Worm (Caenorhabditis elegans) whole organism, late embryonic: ENCODE results near the gene str-160.

ENCODE experiments used
- T23F11.4 ChIP-seq: fragments of 200-800 bp; sonication (Bioruptor generic); optimal IDR thresholded peaks from 2 replicates; lab custom pipeline; 2018; ENCODE audit warnings: mild to moderate bottlenecking, missing genetic modification characterization, missing compliant biosample characterization
- ceh-2 ChIP-seq: sonication (generic microtip); optimal IDR thresholded peaks from 2 replicates; lab custom pipeline; 2016; ENCODE audit warnings: missing genotype, missing genetic modification characterization, missing compliant biosample characterization
- dmd-4 ChIP-seq: sonication (generic microtip); optimal IDR thresholded peaks from 2 replicates; lab custom pipeline; 2016; ENCODE audit warnings: borderline replicate concordance, missing genetic modification characterization, missing compliant biosample characterization
- pros-1 ChIP-seq: fragments of 150-350 bp; optimal IDR thresholded peaks from 2 replicates; lab custom pipeline; 2014; ENCODE audit warnings: missing biosample characterization, missing genetic modification reagents, missing genetic modification characterization
- sox-2 ChIP-seq: fragments of 200-800 bp; sonication (Bioruptor generic); IDR thresholded peaks from 2 replicates; pipeline ENCODE4 v1.3.6; 2022; ENCODE audit warnings: missing genetic modification reagents, missing genetic modification characterization, missing compliant biosample characterization

- TF ChIP-seq pros-1 (tag; lab: Kevin White, UChicago) (no peak), sox-2 (no peak), dmd-4 (tag; lab: Kevin White, UChicago) (no peak), ceh-2 (tag; lab: Kevin White, UChicago) (no peak), T23F11.4 (no peak)
Measured at ce11 chrV:1710909-1711308, 23.8 kb upstream of the str-160 start, which contains the start of gene srw-100.
